Worm (Caenorhabditis elegans): Measurements from ENCODE around the gene daf-19.

Gene daf-19

DNA sequence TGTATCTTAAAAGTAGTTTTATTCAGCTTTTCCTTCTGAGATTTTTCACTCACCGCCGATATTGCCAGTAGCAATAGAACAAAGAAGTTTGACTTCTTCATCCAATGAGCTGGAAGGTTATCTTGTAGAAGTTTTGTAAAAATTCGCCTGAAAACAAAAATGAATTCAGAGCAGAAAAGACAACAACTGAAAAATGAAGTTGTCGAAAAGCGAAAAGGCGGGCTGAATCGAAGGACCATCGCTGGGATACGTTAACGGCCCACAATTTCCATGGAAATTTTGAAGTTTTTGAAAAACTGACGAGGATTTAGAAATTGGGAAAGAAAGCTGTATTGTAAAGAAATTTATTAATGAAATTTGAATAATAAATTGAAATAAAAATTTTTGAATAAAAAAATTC is 47.4 kb downstream of the daf-19 start, which contains the start of gene lov-1:
lov-1 (minus strand) TSS at position 101 of the 400 bp plus-strand sequence.
- TF ChIP-seq sox-4 (tag; optimal IDR thresholded peaks at IDR 0.05), result no peak
- no peak for TF ChIP-seq ceh-30 (tag; optimal IDR thresholded peaks at IDR 0.05)
- no peak for TF ChIP-seq pat-9 (tag; optimal IDR thresholded peaks at IDR 0.05)
- TF ChIP-seq zip-5 (tag; optimal IDR thresholded peaks at IDR 0.05), result no peak
- no peak for TF ChIP-seq pqm-1 (tag; optimal IDR thresholded peaks at IDR 0.05)
- TF ChIP-seq ama-1 (optimal IDR thresholded peaks at IDR 0.05), result no peak
- no peak for TF ChIP-seq fkh-10 (GFP tag; optimal IDR thresholded peaks at IDR 0.05)
- TF ChIP-seq elt-2 (tag; optimal IDR thresholded peaks at IDR 0.05), result no peak
- no peak for TF ChIP-seq ceh-6 (GFP tag; optimal IDR thresholded peaks at IDR 0.05)
- no peak for TF ChIP-seq hlh-6 (tag; optimal IDR thresholded peaks at IDR 0.05)
- no peak for TF ChIP-seq npax-4 (tag; optimal IDR thresholded peaks at IDR 0.05)

DNA sequence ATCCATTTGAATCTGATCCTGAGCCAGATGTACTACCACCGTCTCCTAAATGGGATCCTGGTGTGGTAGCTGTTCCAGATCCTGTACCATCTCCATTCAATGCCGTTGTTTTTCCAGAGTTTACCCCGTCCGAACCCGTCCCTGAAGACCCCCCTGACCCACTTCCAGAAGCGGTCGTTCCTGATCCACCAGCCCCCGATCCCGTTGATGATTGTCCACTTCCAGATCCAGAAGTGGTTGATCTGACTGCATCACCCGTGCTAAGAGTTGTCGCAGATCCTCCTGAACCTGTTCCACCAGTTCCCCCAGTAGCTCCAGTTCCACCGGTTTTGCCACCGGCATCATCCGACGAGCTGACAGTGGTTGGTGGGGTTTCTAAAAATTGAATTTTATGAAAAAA is 52.5 kb downstream of the daf-19 start:
- TF ChIP-seq tbx-2 (tag; optimal IDR thresholded peaks at IDR 0.05), result no peak
- TF ChIP-seq hlh-13 (GFP tag; optimal IDR thresholded peaks at IDR 0.05), result no peak
- TF ChIP-seq Y22D7AL.16 (tag; optimal IDR thresholded peaks at IDR 0.05), result no peak
- TF ChIP-seq sox-2 (GFP tag; IDR thresholded peaks at IDR 0.05), result no peak
- TF ChIP-seq fkh-10 (GFP tag; optimal IDR thresholded peaks at IDR 0.05), result no peak
- no peak for TF ChIP-seq ceh-34 (tag; optimal IDR thresholded peaks at IDR 0.05)
- TF ChIP-seq ceh-22 (tag; optimal IDR thresholded peaks at IDR 0.05), result no peak
- no peak for TF ChIP-seq unc-55 (GFP tag; optimal IDR thresholded peaks at IDR 0.05)
- no peak for TF ChIP-seq C38D4.7 (GFP tag; optimal IDR thresholded peaks at IDR 0.05)
- no peak for TF ChIP-seq rnt-1 (tag; optimal IDR thresholded peaks at IDR 0.05)
- no peak for TF ChIP-seq gmeb-2 (tag; optimal IDR thresholded peaks at IDR 0.05)

DNA sequence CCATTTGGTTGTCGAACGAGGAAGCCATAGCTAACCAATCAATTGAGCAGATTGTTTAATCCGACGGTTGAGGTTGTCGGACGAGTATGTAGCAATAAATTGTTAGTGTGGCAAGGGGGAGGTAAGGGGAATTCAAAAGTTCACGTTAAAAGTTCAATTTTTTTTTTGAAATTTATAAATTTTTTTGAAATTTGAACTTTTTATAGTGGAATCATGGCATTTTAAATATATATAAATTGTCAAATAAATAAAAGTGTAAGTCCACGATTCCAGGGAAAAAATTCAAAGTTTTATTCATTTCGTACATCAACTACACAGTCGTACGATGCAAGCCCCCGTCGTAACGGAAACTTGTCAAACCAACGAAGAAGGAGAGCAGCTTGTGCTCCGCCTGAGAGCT is 60.8 kb downstream of the daf-19 start, which contains the start of the genes ZK945.7 and ZK945.8:
ZK945.7 (minus strand) TSS at position 101 of the 400 bp plus-strand sequence.
ZK945.8 (plus strand) TSS at position 275 of the 400 bp plus-strand sequence.
- no peak for TF ChIP-seq ceh-22 (tag; optimal IDR thresholded peaks at IDR 0.05)
- TF ChIP-seq fkh-6 (tag; optimal IDR thresholded peaks at IDR 0.05), result no peak
- no peak for TF ChIP-seq madf-2 (tag; optimal IDR thresholded peaks at IDR 0.05)
- TF ChIP-seq hlh-13 (GFP tag; optimal IDR thresholded peaks at IDR 0.05), result no peak
- TF ChIP-seq sox-2 (GFP tag; IDR thresholded peaks at IDR 0.05), result no peak
- no peak for TF ChIP-seq Y22D7AL.16 (tag; optimal IDR thresholded peaks at IDR 0.05)
- TF ChIP-seq ceh-2 (tag; optimal IDR thresholded peaks at IDR 0.05), result no peak
